Worm (Caenorhabditis elegans): Measurements from ENCODE around the gene T07G12.5.

ce11 chrIV:10507586-10507985 lies 37.4 kb downstream of the T07G12.5 start:
- TF ChIP-seq skn-1 (tag; optimal IDR thresholded peaks at IDR 0.05) (no peak), ZK546.5 (tag; optimal IDR thresholded peaks at IDR 0.05) (no peak), elt-3 (tag; optimal IDR thresholded peaks at IDR 0.05) (no peak), lin-13 (GFP tag; optimal IDR thresholded peaks at IDR 0.05) (peak; percentile 24), ceh-82 (tag; optimal IDR thresholded peaks at IDR 0.05) (no peak), snpc-4 (tag; optimal IDR thresholded peaks at IDR 0.05) (no peak), unc-62 (GFP tag; optimal IDR thresholded peaks at IDR 0.05) (no peak), nhr-6 (tag; optimal IDR thresholded peaks at IDR 0.05) (no peak), R02D3.7 (tag; optimal IDR thresholded peaks at IDR 0.05) (no peak), mdl-1 (tag; optimal IDR thresholded peaks at IDR 0.05) (peak in 1 of 2 experiments; percentile 6), nhr-77 (tag; optimal IDR thresholded peaks at IDR 0.05) (no peak)

Measured in whole organism, L2 larva.